Fruit fly (Drosophila melanogaster): Measurements from ENCODE around the gene CG4751.
A peak's percentile ranks its signal among the peaks of the same experiment; 100 is the strongest.

CG4751 gene

DNA sequence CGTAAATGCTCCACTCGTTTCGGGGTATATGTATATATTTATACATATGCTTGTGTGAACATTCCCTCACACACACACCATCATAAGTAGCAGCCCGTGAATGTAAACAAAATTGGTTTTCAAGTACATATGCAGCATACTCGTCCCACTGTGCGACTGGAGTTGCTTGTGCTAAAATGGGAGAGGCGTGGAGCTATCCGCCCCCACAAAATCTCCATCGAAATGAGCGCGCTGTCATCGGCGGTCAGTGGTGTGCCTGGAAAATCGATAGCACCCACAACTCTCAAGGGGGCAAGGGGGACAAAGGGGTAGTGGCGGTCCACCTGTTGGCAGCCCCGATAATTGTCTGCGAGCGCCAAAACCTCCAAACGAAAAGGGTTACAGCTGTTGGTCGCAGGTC is 37.5 kb downstream of the CG4751 start:
- peak; percentile 79 for TF ChIP-seq CG12605 (GFP tag; IDR thresholded peaks at IDR 0.05)
- no peak for TF ChIP-seq CG10348 (GFP tag; IDR thresholded peaks at IDR 0.05)
- no peak for TF ChIP-seq CG8159 (tag; optimal IDR thresholded peaks at IDR 0.05)
- no peak for TF ChIP-seq CG8301 (tag; optimal IDR thresholded peaks at IDR 0.05)
- TF ChIP-seq D1 (tag; optimal IDR thresholded peaks at IDR 0.05) = no peak
- TF ChIP-seq CG4496 (GFP tag; IDR thresholded peaks at IDR 0.05) = 0 out of 3 replicates have a peak, but pooled peaks have one; percentile 38
- 0 out of 3 replicates have a peak, but pooled peaks have one; percentile 29 for TF ChIP-seq fd96Ca (GFP tag; IDR thresholded peaks at IDR 0.05)

DNA sequence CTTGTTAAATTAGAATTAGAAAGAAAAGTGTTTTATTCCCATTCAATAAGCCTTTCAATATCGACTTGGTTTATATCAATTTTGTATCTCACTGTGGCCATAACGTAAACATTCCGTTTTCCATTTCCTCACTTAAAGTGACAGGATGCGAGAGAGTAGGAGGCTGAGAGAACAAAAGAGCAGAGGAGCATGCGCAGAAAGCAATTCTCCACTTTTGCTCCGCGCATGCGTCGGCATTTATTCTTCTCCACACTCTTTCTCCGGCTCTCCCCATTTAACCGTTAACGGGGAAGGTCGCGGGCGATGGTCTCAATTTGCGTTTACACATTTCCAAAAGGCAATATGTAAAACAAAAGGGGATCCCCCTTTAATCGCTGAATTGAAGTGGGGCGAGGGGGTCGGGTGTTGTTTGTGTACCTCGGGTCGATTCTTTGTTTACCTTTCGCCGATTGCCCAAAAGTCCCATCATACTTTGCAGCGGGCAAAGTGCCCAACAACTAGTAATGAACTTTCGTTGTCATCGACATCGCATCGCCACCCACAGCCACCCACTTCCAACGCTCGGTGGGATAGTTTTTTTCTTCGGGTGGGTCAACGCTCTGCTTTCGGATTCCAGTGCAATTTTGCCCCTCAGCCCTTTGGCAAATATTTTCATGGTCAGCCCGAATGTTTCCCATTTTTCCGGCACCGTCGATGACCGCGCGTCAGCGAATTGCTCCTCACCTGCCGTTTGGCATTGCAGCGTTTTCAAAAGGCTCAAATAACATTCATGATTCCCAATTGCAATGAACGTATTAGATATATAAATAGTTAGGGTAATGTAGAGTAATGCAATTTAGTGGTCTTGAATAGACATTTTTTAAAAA is 38.4 kb downstream of the CG4751 start:
- TF ChIP-seq Ets98B (GFP tag; IDR thresholded peaks at IDR 0.05) = no peak
- TF ChIP-seq EcR (GFP tag; optimal IDR thresholded peaks at IDR 0.05) = peak; percentile 44
- no peak for TF ChIP-seq CG8159 (tag; optimal IDR thresholded peaks at IDR 0.05)
- no peak for TF ChIP-seq CG17806 (tag; optimal IDR thresholded peaks at IDR 0.05)
- TF ChIP-seq gl (tag; optimal IDR thresholded peaks at IDR 0.05) = no peak
- TF ChIP-seq CG13204 (GFP tag; optimal IDR thresholded peaks at IDR 0.05) = no peak
- TF ChIP-seq CG12605 (GFP tag; IDR thresholded peaks at IDR 0.05) = peak; percentile 6; the same call in 1 of the 2 replicates
- TF ChIP-seq CG10348 (GFP tag; IDR thresholded peaks at IDR 0.05) = no peak
- TF ChIP-seq CG8301 (tag; optimal IDR thresholded peaks at IDR 0.05) = no peak
- no peak for TF ChIP-seq Pif1B (GFP tag; optimal IDR thresholded peaks at IDR 0.05)
- no peak for TF ChIP-seq fd96Ca (GFP tag; IDR thresholded peaks at IDR 0.05)
- TF ChIP-seq Snoo (tag; optimal IDR thresholded peaks at IDR 0.05) = no peak
- no peak for TF ChIP-seq CG34367 (tag; optimal IDR thresholded peaks at IDR 0.05)

DNA sequence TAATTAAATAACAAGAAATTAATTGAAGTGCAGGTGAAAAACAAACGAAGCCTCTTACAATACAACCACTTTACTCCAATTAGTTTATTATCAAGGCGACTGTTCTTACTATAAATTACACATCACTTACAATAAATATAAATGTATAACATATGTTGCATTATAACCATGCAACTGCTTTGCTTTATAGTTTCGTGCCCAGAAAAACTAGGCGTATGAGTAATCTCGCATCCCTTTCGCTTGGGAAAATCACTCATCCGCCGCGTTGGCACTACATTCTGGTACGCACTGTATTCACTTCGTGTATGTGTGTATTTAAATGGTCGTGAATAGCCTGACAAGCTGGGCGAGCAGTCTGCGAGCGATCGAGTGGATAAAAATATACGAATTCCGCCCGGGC is 39.4 kb downstream of the CG4751 start:
- TF ChIP-seq Ets98B (GFP tag; IDR thresholded peaks at IDR 0.05) = 0 out of 2 replicates have a peak, but pooled peaks have one; percentile 9
- no peak for TF ChIP-seq CG4496 (GFP tag; IDR thresholded peaks at IDR 0.05)

DNA sequence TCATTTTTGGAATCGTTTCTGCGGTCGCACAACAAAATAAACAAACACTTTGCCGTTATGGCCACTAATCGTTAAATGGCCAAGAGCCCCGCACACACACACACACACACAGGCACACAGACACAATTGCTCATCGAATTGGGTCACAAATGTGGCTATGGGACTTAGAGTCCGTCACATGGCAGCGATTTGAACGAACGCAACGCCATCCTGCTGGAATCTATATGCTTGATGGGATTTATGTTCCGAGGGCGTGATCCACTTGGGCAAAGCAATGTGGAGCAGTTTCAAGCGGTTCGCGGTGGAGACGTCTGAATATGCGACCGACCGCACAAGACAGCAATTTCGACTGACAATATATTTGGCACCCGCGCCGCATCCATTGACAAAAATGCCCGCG is 40.0 kb downstream of the CG4751 start:
- TF ChIP-seq Pif1A (GFP tag; optimal IDR thresholded peaks at IDR 0.05) (no peak), CG17806 (tag; optimal IDR thresholded peaks at IDR 0.05) (no peak), fd96Ca (GFP tag; IDR thresholded peaks at IDR 0.05) (no peak), rn (GFP tag; IDR thresholded peaks at IDR 0.05) (no peak), CG15710 (tag; optimal IDR thresholded peaks at IDR 0.05) (no peak), Snoo (tag; optimal IDR thresholded peaks at IDR 0.05) (no peak), CG9948 (tag; optimal IDR thresholded peaks at IDR 0.05) (no peak), CG8159 (tag; optimal IDR thresholded peaks at IDR 0.05) (no peak), CG32121 (GFP tag; IDR thresholded peaks at IDR 0.05) (no peak), CG10348 (GFP tag; IDR thresholded peaks at IDR 0.05) (no peak), Pif1B (GFP tag; optimal IDR thresholded peaks at IDR 0.05) (no peak), EcR (GFP tag; optimal IDR thresholded peaks at IDR 0.05) (no peak), CG12605 (GFP tag; IDR thresholded peaks at IDR 0.05) (no peak), Ets98B (GFP tag; IDR thresholded peaks at IDR 0.05) (no peak), D1 (tag; optimal IDR thresholded peaks at IDR 0.05) (no peak), CG4496 (GFP tag; IDR thresholded peaks at IDR 0.05) (no peak), CG34367 (tag; optimal IDR thresholded peaks at IDR 0.05) (no peak), gl (tag; optimal IDR thresholded peaks at IDR 0.05) (no peak), CG14655 (GFP tag; optimal IDR thresholded peaks at IDR 0.05) (no peak)

DNA sequence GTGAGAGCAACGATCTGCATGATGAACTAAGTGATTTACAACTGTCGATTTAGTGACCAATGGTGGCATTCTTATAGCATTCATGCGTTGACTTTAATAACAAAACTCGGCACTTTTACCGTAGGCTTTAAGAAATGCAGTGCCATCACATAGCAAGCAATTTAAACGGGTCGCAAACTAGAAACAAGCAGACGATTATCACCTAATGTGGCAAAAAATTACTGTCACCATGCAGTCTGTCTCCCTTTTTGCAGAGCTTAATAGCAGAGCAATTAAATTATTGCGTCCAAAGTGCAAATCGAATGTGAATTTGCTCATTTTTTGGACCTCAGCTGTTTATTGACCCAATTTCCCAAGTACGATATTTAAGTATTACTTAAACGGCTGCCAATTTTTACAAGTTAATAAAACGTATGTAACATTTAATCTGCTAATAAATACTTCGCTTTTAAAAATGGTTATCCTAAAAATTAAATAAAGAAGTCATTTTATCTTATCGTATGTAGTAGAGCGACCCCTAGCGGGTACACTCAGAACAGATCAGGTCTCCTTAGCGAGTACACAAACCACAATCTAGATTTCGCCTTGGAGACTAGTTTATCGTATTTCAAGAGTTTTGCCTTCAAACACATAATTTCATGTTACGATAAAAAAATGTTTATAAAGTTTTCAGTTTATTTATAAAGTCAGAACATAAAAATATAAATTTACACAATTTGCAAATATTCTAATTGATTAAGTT is 41.2 kb downstream of the CG4751 start, which contains the start of gene Vm32E:
Gene Vm32E, minus strand, starts transcription at position 51 of the 742 bp plus-strand sequence.
- TF ChIP-seq D1 (tag; optimal IDR thresholded peaks at IDR 0.05) (peak; percentile 78), CG32121 (GFP tag; IDR thresholded peaks at IDR 0.05) (no peak)

DNA sequence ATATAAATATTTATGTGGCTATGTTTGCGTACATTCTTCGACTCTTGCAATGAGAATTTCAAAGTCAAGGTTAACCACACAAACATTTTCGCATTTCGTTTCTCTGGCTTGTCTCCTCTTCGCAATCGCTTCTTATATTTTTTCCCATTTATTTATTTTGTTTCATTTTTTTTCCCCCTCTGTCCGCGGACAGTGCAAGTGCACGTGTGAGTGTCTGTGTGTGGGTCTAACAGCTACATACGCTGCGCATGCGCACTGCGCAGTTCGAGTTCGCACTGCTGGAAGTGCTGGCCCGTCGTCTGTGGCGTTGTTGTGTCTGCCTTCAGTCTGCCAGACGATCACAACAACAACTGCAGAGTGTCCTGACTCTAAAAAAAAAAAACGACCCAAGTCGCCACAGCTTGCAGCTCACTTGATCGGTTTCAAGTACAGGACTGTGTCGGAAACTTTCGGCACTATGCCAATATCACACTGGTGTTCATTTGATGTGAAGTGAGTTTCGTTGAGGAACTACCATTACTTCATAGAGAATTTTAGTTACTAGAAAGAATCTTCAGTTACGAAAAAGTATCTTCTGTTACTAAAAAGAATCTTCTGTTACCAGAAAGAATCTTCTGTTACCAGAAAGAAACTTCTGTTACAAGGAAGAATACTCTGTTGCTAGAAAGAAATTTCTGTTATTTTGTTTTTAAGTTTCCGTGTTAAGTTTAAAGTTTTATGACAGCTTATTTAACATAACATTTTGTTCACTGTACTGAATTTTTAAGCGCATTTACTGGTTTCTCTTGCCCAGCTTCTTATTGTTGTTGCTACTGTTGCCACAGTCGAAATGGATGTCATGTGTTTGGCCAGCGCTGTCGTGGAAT is 45.1 kb downstream of the CG4751 start:
- no peak for TF ChIP-seq CG10348 (GFP tag; IDR thresholded peaks at IDR 0.05)
- TF ChIP-seq D1 (tag; optimal IDR thresholded peaks at IDR 0.05) = no peak
- TF ChIP-seq CG4496 (GFP tag; IDR thresholded peaks at IDR 0.05) = peak; percentile 79
- TF ChIP-seq CG32121 (GFP tag; IDR thresholded peaks at IDR 0.05) = 0 out of 2 replicates have a peak, but pooled peaks have one; percentile 19
- TF ChIP-seq CG17806 (tag; optimal IDR thresholded peaks at IDR 0.05) = no peak
- TF ChIP-seq gl (tag; optimal IDR thresholded peaks at IDR 0.05) = peak; percentile 36
- TF ChIP-seq CG13204 (GFP tag; optimal IDR thresholded peaks at IDR 0.05) = peak; percentile 70
- no peak for TF ChIP-seq CG8159 (tag; optimal IDR thresholded peaks at IDR 0.05)
- TF ChIP-seq Ets98B (GFP tag; IDR thresholded peaks at IDR 0.05) = no peak; the same call in 1 of the 2 replicates
- peak; percentile 38 for TF ChIP-seq Snoo (tag; optimal IDR thresholded peaks at IDR 0.05)
- peak; percentile 59 for TF ChIP-seq EcR (GFP tag; optimal IDR thresholded peaks at IDR 0.05)
- TF ChIP-seq Pif1B (GFP tag; optimal IDR thresholded peaks at IDR 0.05) = no peak
- TF ChIP-seq fd96Ca (GFP tag; IDR thresholded peaks at IDR 0.05) = no peak
- TF ChIP-seq CG15710 (tag; optimal IDR thresholded peaks at IDR 0.05) = peak; percentile 24
- TF ChIP-seq CG12605 (GFP tag; IDR thresholded peaks at IDR 0.05) = no peak
- TF ChIP-seq Pif1A (GFP tag; optimal IDR thresholded peaks at IDR 0.05) = no peak
